Fruit fly (Drosophila melanogaster) whole organism, embryonic: ENCODE measurements around the gene ara.

Experiments used
- BEAF-32 ChIP-seq: fragments of 200-800 bp; sonication (Bioruptor generic); optimal IDR thresholded peaks from 3 replicates; lab custom pipeline; 2017; ENCODE audit warnings: missing biosample characterization, missing genetic modification characterization, mild to moderate bottlenecking, moderate library complexity, missing genetic modification reagents
- CG10209 ChIP-seq: fragments of 200-800 bp; sonication (Bioruptor generic); optimal IDR thresholded peaks from 3 replicates; lab custom pipeline; 2017; ENCODE audit warnings: missing biosample characterization, mild to moderate bottlenecking, missing genetic modification characterization, missing genetic modification reagents
- CG10565 ChIP-seq: fragments of 200-800 bp; sonication (Bioruptor generic); optimal IDR thresholded peaks from 3 replicates; lab custom pipeline; 2016; ENCODE audit warnings: missing biosample characterization, mild to moderate bottlenecking, missing genetic modification characterization
- CG12104 ChIP-seq: fragments of 200-800 bp; sonication (Bioruptor generic); optimal IDR thresholded peaks from 3 replicates; lab custom pipeline; 2016; ENCODE audit warnings: missing biosample characterization, missing genetic modification characterization
- CG13894 ChIP-seq: fragments of 200-800 bp; sonication (Bioruptor generic); optimal IDR thresholded peaks from 3 replicates; lab custom pipeline; 2018; ENCODE audit warnings: missing biosample characterization, mild to moderate bottlenecking, missing genetic modification characterization, moderate library complexity
- CG15011 ChIP-seq: fragments of 200-800 bp; sonication (Bioruptor generic); optimal IDR thresholded peaks from 3 replicates; lab custom pipeline; 2018; ENCODE audit warnings: missing biosample characterization, mild to moderate bottlenecking, missing genetic modification characterization
- CG15073 ChIP-seq: fragments of 200-800 bp; sonication (Bioruptor generic); optimal IDR thresholded peaks from 2 replicates; lab custom pipeline; 2016; ENCODE audit warnings: missing biosample characterization, missing genetic modification characterization
- CG16779 ChIP-seq: fragments of 200-800 bp; sonication (Bioruptor generic); IDR thresholded peaks from 2 replicates; pipeline ENCODE4 v1.3.6; 2022; ENCODE audit warnings: missing biosample characterization, missing genetic modification characterization
- CG17328 ChIP-seq: fragments of 200-800 bp; sonication (Bioruptor generic); IDR thresholded peaks from 2 replicates; pipeline ENCODE4 v1.3.6; 2022; ENCODE audit warnings: missing biosample characterization, missing genetic modification characterization
- CG18619 ChIP-seq: fragments of 200-800 bp; sonication (Bioruptor generic); optimal IDR thresholded peaks from 3 replicates; lab custom pipeline; 2017; ENCODE audit warnings: missing biosample characterization, mild to moderate bottlenecking, missing genetic modification characterization
- CG3065 ChIP-seq: fragments of 200-800 bp; sonication (Bioruptor generic); optimal IDR thresholded peaks from 2 replicates; lab custom pipeline; 2016; ENCODE audit warnings: missing biosample characterization, missing genetic modification characterization
- CG34422 ChIP-seq: fragments of 200-800 bp; sonication (Bioruptor generic); IDR thresholded peaks from 3 replicates; pipeline ENCODE4 v1.3.6; 2022; ENCODE audit warnings: missing biosample characterization, missing genetic modification characterization
- CG3838 ChIP-seq: fragments of 200-800 bp; sonication (Bioruptor generic); optimal IDR thresholded peaks from 3 replicates; lab custom pipeline; 2016; ENCODE audit warnings: missing biosample characterization, missing genetic modification characterization
- CG4360 ChIP-seq: fragments of 200-800 bp; sonication (Bioruptor generic); IDR thresholded peaks from 2 replicates; pipeline ENCODE4 v1.3.6; 2022; ENCODE audit warnings: missing biosample characterization, missing genetic modification characterization
- CG43689 ChIP-seq: fragments of 200-800 bp; sonication (Bioruptor generic); IDR thresholded peaks from 2 replicates; pipeline ENCODE4 v1.3.6; 2022; ENCODE audit warnings: missing biosample characterization, missing genetic modification characterization
- CG7745 ChIP-seq: fragments of 200-800 bp; sonication (Bioruptor generic); optimal IDR thresholded peaks from 2 replicates; lab custom pipeline; 2018; ENCODE audit warnings: missing biosample characterization, mild to moderate bottlenecking, missing genetic modification characterization, moderate library complexity
- CG7928 ChIP-seq: fragments of 200-800 bp; sonication (Bioruptor generic); optimal IDR thresholded peaks from 2 replicates; lab custom pipeline; 2017; ENCODE audit warnings: missing biosample characterization, mild to moderate bottlenecking, missing genetic modification characterization
- CG7963 ChIP-seq: fragments of 200-800 bp; sonication (Bioruptor generic); IDR thresholded peaks from 3 replicates; pipeline ENCODE4 v1.3.6; 2022; ENCODE audit warnings: missing biosample characterization, missing genetic modification characterization; ENCODE audit not compliant: partially characterized antibody
- CG8388 ChIP-seq: fragments of 200-800 bp; sonication (Bioruptor generic); optimal IDR thresholded peaks from 2 replicates; lab custom pipeline; 2019; ENCODE audit warnings: missing biosample characterization, mild to moderate bottlenecking, missing genetic modification characterization, moderate library complexity
- Camta ChIP-seq: fragments of 200-800 bp; sonication (Bioruptor generic); optimal IDR thresholded peaks from 2 replicates; lab custom pipeline; 2016; ENCODE audit warnings: missing biosample characterization, missing genetic modification characterization
- Ets65A ChIP-seq: fragments of 200-800 bp; sonication (Bioruptor generic); peaks from one replicate; lab custom pipeline; 2016; ENCODE audit warnings: missing biosample characterization, missing genetic modification characterization
- Fer2 ChIP-seq: fragments of 200-800 bp; sonication (Bioruptor generic); optimal IDR thresholded peaks from 2 replicates; lab custom pipeline; 2018; ENCODE audit warnings: missing biosample characterization, mild to moderate bottlenecking, missing genetic modification characterization, moderate library complexity
- HHEX ChIP-seq: fragments of 200-800 bp; sonication (Bioruptor generic); optimal IDR thresholded peaks from 3 replicates; lab custom pipeline; 2017; ENCODE audit warnings: missing biosample characterization, mild to moderate bottlenecking, missing genetic modification characterization, missing genetic modification reagents
- Hey ChIP-seq: fragments of 200-800 bp; sonication (Bioruptor generic); optimal IDR thresholded peaks from 3 replicates; lab custom pipeline; 2018; ENCODE audit warnings: missing biosample characterization, mild to moderate bottlenecking, missing genetic modification characterization
- Hr78 ChIP-seq, 2 experiments: fragments of 200-800 bp in 1 of 2; fragments of >200 bp in 1 of 2; sonication (Bioruptor generic) in 1 of 2; optimal IDR thresholded peaks; 2 replicates each; lab custom pipeline; 2017 to 2019; ENCODE audit warnings: missing biosample characterization in 2 of 2, missing genetic modification characterization in 2 of 2, mild to moderate bottlenecking in 1 of 2, moderate library complexity in 1 of 2
- Lim3 ChIP-seq: fragments of 200-800 bp; sonication (Bioruptor generic); IDR thresholded peaks from 2 replicates; pipeline ENCODE4 v1.3.6; 2022; ENCODE audit warnings: missing biosample characterization, missing genetic modification characterization
- NC2α ChIP-seq: fragments of 200-800 bp; sonication (Bioruptor generic); optimal IDR thresholded peaks from 2 replicates; lab custom pipeline; 2016; ENCODE audit warnings: missing biosample characterization, missing genetic modification characterization
- Sin3A ChIP-seq: fragments of >200 bp; optimal IDR thresholded peaks from 2 replicates; lab custom pipeline; 2018
- Sox100B ChIP-seq: fragments of 200-800 bp; sonication (Bioruptor generic); optimal IDR thresholded peaks from 3 replicates; lab custom pipeline; 2018; ENCODE audit warnings: missing biosample characterization, mild to moderate bottlenecking, missing genetic modification characterization
- bowl ChIP-seq: fragments of 200-800 bp; sonication (Bioruptor generic); IDR thresholded peaks from 2 replicates; pipeline ENCODE4 v1.3.6; 2022; ENCODE audit warnings: missing biosample characterization, missing genetic modification characterization
- cad ChIP-seq: fragments of >200 bp; optimal IDR thresholded peaks from 2 replicates; lab custom pipeline; 2017; ENCODE audit warnings: missing biosample characterization, missing genetic modification characterization
- cg ChIP-seq: fragments of 200-800 bp; sonication (Bioruptor generic); optimal IDR thresholded peaks from 3 replicates; lab custom pipeline; 2019; ENCODE audit warnings: missing biosample characterization, mild to moderate bottlenecking, missing genetic modification characterization, moderate library complexity
- chinmo ChIP-seq: fragments of 200-800 bp; sonication (Bioruptor generic); IDR thresholded peaks from 4 replicates; pipeline ENCODE4 v1.3.6; 2022; ENCODE audit warnings: missing biosample characterization, missing genetic modification characterization; ENCODE audit not compliant: partially characterized antibody
- crc ChIP-seq: fragments of 200-800 bp; sonication (Bioruptor generic); optimal IDR thresholded peaks from 2 replicates; lab custom pipeline; 2016; ENCODE audit warnings: missing biosample characterization, missing genetic modification characterization
- disco-r ChIP-seq: fragments of 200-800 bp; sonication (Bioruptor generic); optimal IDR thresholded peaks from 2 replicates; lab custom pipeline; 2016; ENCODE audit warnings: missing biosample characterization, missing genetic modification characterization
- grn ChIP-seq: fragments of 200-800 bp; sonication (Bioruptor generic); optimal IDR thresholded peaks from 3 replicates; lab custom pipeline; 2017; ENCODE audit warnings: missing biosample characterization, missing genetic modification characterization
- gsb ChIP-seq: fragments of 200-800 bp; sonication (Bioruptor generic); IDR thresholded peaks from 2 replicates; pipeline ENCODE4 v1.3.6; 2022; ENCODE audit warnings: missing biosample characterization, missing genetic modification characterization
- gt ChIP-seq: fragments of 200-800 bp; sonication (Bioruptor generic); IDR thresholded peaks from 2 replicates; pipeline ENCODE4 v1.3.6; 2022; ENCODE audit warnings: missing biosample characterization, missing genetic modification characterization
- jing ChIP-seq: fragments of 200-800 bp; sonication (Bioruptor generic); optimal IDR thresholded peaks from 2 replicates; lab custom pipeline; 2018; ENCODE audit warnings: missing biosample characterization, mild to moderate bottlenecking, missing genetic modification characterization
- nerfin-2 ChIP-seq: fragments of 200-800 bp; sonication (Bioruptor generic); IDR thresholded peaks from 2 replicates; pipeline ENCODE4 v1.3.6; 2022; ENCODE audit warnings: missing biosample characterization, missing genetic modification characterization; ENCODE audit not compliant: partially characterized antibody
- nom ChIP-seq: fragments of 200-800 bp; sonication (Bioruptor generic); optimal IDR thresholded peaks from 2 replicates; lab custom pipeline; 2017; ENCODE audit warnings: missing biosample characterization, missing genetic modification characterization, mild to moderate bottlenecking, moderate library complexity, missing genetic modification reagents
- phol ChIP-seq: fragments of 200-800 bp; sonication (Bioruptor generic); optimal IDR thresholded peaks from 3 replicates; lab custom pipeline; 2018; ENCODE audit warnings: missing biosample characterization, mild to moderate bottlenecking, missing genetic modification characterization, moderate library complexity
- salm ChIP-seq: fragments of 200-800 bp; sonication (Bioruptor generic); optimal IDR thresholded peaks from 2 replicates; lab custom pipeline; 2018; ENCODE audit warnings: missing biosample characterization, mild to moderate bottlenecking, missing genetic modification characterization
- tll ChIP-seq, 2 experiments: fragments of 200-800 bp in 1 of 2; fragments of >200 bp in 1 of 2; sonication (Bioruptor generic) in 1 of 2; optimal IDR thresholded peaks; 2 replicates each; lab custom pipeline; 2017 to 2019; ENCODE audit warnings: missing biosample characterization in 2 of 2, missing genetic modification characterization in 2 of 2, mild to moderate bottlenecking in 1 of 2, moderate library complexity in 1 of 2
- trem ChIP-seq: fragments of 200-800 bp; optimal IDR thresholded peaks from 3 replicates; lab custom pipeline; 2019; ENCODE audit warnings: missing biosample characterization, mild to moderate bottlenecking, missing genetic modification characterization, moderate library complexity
- twi ChIP-seq: fragments of 200-800 bp; optimal IDR thresholded peaks from 2 replicates; lab custom pipeline; 2019; ENCODE audit warnings: missing biosample characterization, mild to moderate bottlenecking, missing genetic modification characterization, moderate library complexity
- tx ChIP-seq: fragments of 200-800 bp; sonication (Bioruptor generic); optimal IDR thresholded peaks from 2 replicates; lab custom pipeline; 2016; ENCODE audit warnings: missing biosample characterization, missing genetic modification characterization
- usp ChIP-seq: fragments of >200 bp; optimal IDR thresholded peaks from 2 replicates; lab custom pipeline; 2017; ENCODE audit warnings: missing biosample characterization, missing genetic modification characterization
- zen ChIP-seq: fragments of 200-800 bp; sonication (Bioruptor generic); optimal IDR thresholded peaks from 3 replicates; lab custom pipeline; 2018; ENCODE audit warnings: missing biosample characterization, mild to moderate bottlenecking, missing genetic modification characterization, moderate library complexity

ara gene

dm6 chr3L:12566065-12566730 is 14.3 kb upstream of the ara start:
- TF ChIP-seq tll (GFP tag; optimal IDR thresholded peaks at IDR 0.05; lab: Kevin White, UChicago), result peak in 1 of 2 experiments; percentile 97
- peak; percentile 44 for TF ChIP-seq cg (GFP tag; lab: Kevin White, UChicago)
- no peak for TF ChIP-seq CG10209
- no peak for TF ChIP-seq CG7745
- TF ChIP-seq twi (tag; lab: Kevin White, UChicago), result peak; percentile 98
- TF ChIP-seq Hey (tag; lab: Kevin White, UChicago), result peak; percentile 73
- peak; percentile 67 for TF ChIP-seq cad (GFP tag; lab: Kevin White, UChicago)
- 0 out of 4 replicates have a peak, but pooled peaks have one; percentile 14 for TF ChIP-seq chinmo (GFP tag; lab: Robert Waterston, UW)
- TF ChIP-seq salm (tag; lab: Kevin White, UChicago), result no peak
- TF ChIP-seq CG43689, result peak; percentile 32; the same call in 1 of the 2 replicates
- TF ChIP-seq Ets65A (GFP tag; lab: Kevin White, UChicago), result peak; percentile 63
- peak; percentile 37 for TF ChIP-seq CG13894 (tag; lab: Kevin White, UChicago)
- TF ChIP-seq CG4360 (GFP tag; lab: Robert Waterston, UW), result 0 out of 2 replicates have a peak, but pooled peaks have one; percentile 5
- TF ChIP-seq phol (tag; lab: Kevin White, UChicago), result no peak
- TF ChIP-seq CG8388 (GFP tag; lab: Kevin White, UChicago), result no peak

dm6 chr3L:12572366-12572765 is 8.1 kb upstream of the ara start, which contains the start of gene sowah:
TSS of gene sowah (minus strand) at chr3L:12572542.
- TF ChIP-seq CG34422 (GFP tag; lab: Robert Waterston, UW) (peak; percentile 68), Sin3A (lab: Kevin White, UChicago) (peak; percentile 61), BEAF-32 (GFP tag; lab: Kevin White, UChicago) (peak; percentile 36), CG7963 (GFP tag; lab: Robert Waterston, UW) (no peak), CG3838 (GFP tag; lab: Kevin White, UChicago) (peak; percentile 94), CG3065 (GFP tag; lab: Kevin White, UChicago) (peak; percentile 42), trem (tag; lab: Kevin White, UChicago) (peak; percentile 69), CG15011 (GFP tag; lab: Kevin White, UChicago) (no peak), CG17328 (GFP tag; lab: Robert Waterston, UW) (0 out of 2 replicates have a peak, but pooled peaks have one; percentile 12), jing (peak; percentile 21), HHEX (GFP tag; lab: Kevin White, UChicago) (no peak), NC2α (GFP tag; lab: Kevin White, UChicago) (no peak), nom (GFP tag; lab: Kevin White, UChicago) (no peak), disco-r (GFP tag; lab: Kevin White, UChicago) (no peak), Fer2 (tag; lab: Kevin White, UChicago) (no peak), zen (tag; lab: Kevin White, UChicago) (peak; percentile 51), bowl (GFP tag; lab: Robert Waterston, UW) (no peak), Camta (GFP tag; lab: Kevin White, UChicago) (no peak), CG10565 (GFP tag; lab: Kevin White, UChicago) (no peak), Hr78 (GFP tag; optimal IDR thresholded peaks at IDR 0.05; lab: Kevin White, UChicago) (no peak), tx (GFP tag; lab: Kevin White, UChicago) (no peak), CG12104 (GFP tag; lab: Kevin White, UChicago) (no peak), gt (GFP tag; lab: Robert Waterston, UW) (no peak), usp (no peak), CG16779 (GFP tag; lab: Robert Waterston, UW) (no peak), grn (GFP tag; lab: Kevin White, UChicago) (no peak), gsb (no peak), crc (GFP tag; lab: Kevin White, UChicago) (no peak), CG18619 (GFP tag; lab: Kevin White, UChicago) (peak; percentile 23), Lim3 (GFP tag; lab: Robert Waterston, UW) (no peak), CG15073 (GFP tag; lab: Kevin White, UChicago) (no peak), nerfin-2 (no peak), CG7928 (GFP tag; lab: Kevin White, UChicago) (peak; percentile 100), Sox100B (peak; percentile 23)
